Worm (Caenorhabditis elegans): ENCODE data around the gene F13A7.12.

Gene F13A7.12

ce11 chrV:16424428-16424827, 28.6 kb downstream of the F13A7.12 start, which contains the start of gene srw-29:
srw-29 (minus strand) TSS chrV:16424528.
- TF ChIP-seq unc-62 (GFP tag; optimal IDR thresholded peaks at IDR 0.05): no peak

ce11 chrV:16429503-16429902, 33.7 kb downstream of the F13A7.12 start, which contains the start of gene F26D2.10:
F26D2.10 (minus strand) TSS chrV:16429603.
- TF ChIP-seq unc-62 (GFP tag; optimal IDR thresholded peaks at IDR 0.05): no peak

- no peak for TF ChIP-seq unc-62 (GFP tag; optimal IDR thresholded peaks at IDR 0.05)
Observed at ce11 chrV:16429940-16430339, 34.1 kb downstream of the F13A7.12 start, which contains the start of gene str-73. str-73 (plus strand) TSS chrV:16430240.

ce11 chrV:16433471-16433870, 37.6 kb downstream of the F13A7.12 start, which contains the start of gene clec-234:
clec-234 (minus strand) TSS chrV:16433571.
- TF ChIP-seq unc-62 (GFP tag; optimal IDR thresholded peaks at IDR 0.05): no peak

- no peak for TF ChIP-seq unc-62 (GFP tag; optimal IDR thresholded peaks at IDR 0.05)
Observed at ce11 chrV:16435510-16435909, 39.7 kb downstream of the F13A7.12 start, which contains the start of the genes F26D2.13 and F26D2.14. F26D2.13 (minus strand) TSS chrV:16435610. F26D2.14 (plus strand) TSS chrV:16435855.

ce11 chrV:16437546-16437945, 41.7 kb downstream of the F13A7.12 start, which contains the start of gene F26D2.15:
F26D2.15 (plus strand) TSS chrV:16437846.
- no peak for TF ChIP-seq unc-62 (GFP tag; optimal IDR thresholded peaks at IDR 0.05)

- no peak for TF ChIP-seq unc-62 (GFP tag; optimal IDR thresholded peaks at IDR 0.05)
Observed at ce11 chrV:16443626-16444025, 47.8 kb downstream of the F13A7.12 start, which contains the start of gene srh-141. srh-141 (plus strand) TSS chrV:16443926.

- TF ChIP-seq unc-62 (GFP tag; optimal IDR thresholded peaks at IDR 0.05): no peak
Observed at ce11 chrV:16445676-16446075, 49.8 kb downstream of the F13A7.12 start, which contains the start of gene T08G3.6. T08G3.6 (plus strand) TSS chrV:16445976.

- TF ChIP-seq unc-62 (GFP tag; optimal IDR thresholded peaks at IDR 0.05): no peak
Observed at ce11 chrV:16446191-16446590, 50.4 kb downstream of the F13A7.12 start.

- no peak for TF ChIP-seq unc-62 (GFP tag; optimal IDR thresholded peaks at IDR 0.05)
Observed at ce11 chrV:16447735-16448134, 51.9 kb downstream of the F13A7.12 start, which contains the start of gene T08G3.13. T08G3.13 (plus strand) TSS chrV:16448035.
